Worm (Caenorhabditis elegans) whole organism, midembryonic: ENCODE results near the gene srx-31.

ENCODE experiments used
- ztf-23 ChIP-seq: fragments of 200-800 bp; sonication (Bioruptor generic); IDR thresholded peaks from 2 replicates; pipeline ENCODE4 v1.3.6; 2022; ENCODE audit warnings: missing genetic modification reagents, missing genetic modification characterization, missing compliant biosample characterization
- ztf-29 ChIP-seq: fragments of 200-800 bp; sonication (Bioruptor generic); IDR thresholded peaks from 2 replicates; pipeline ENCODE4 v1.3.6; 2022; ENCODE audit warnings: missing genetic modification reagents, missing genetic modification characterization, missing compliant biosample characterization

DNA sequence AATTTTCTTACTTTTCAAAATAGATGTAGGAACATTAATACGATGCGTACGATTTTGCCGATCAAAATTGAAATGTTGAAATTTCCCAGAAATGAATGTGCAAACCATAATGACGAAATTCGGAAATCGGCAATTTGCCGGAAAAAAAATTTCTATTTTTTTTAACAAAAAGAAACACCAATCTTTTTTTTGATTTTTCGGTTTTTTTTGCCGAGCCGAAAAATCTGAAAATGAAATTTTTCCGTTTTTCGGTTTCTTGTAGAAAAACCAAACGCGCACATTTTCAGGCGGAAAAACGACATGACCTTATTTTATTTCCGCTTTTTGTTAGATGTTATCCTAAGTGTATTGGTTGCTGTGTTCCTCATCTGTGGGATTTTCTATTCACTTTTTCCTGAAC is 24.7 kb upstream of the srx-31 start, which contains the start of gene srbc-13:
- TF ChIP-seq ztf-29 (GFP tag; lab: Robert Waterston, UW), result no peak
- no peak for TF ChIP-seq ztf-23 (GFP tag; lab: Robert Waterston, UW)
